Worm (Caenorhabditis elegans): Measurements from ENCODE around the gene T24D5.3.

- no peak for TF ChIP-seq F13H6.1 (tag; optimal IDR thresholded peaks at IDR 0.05)
- no peak for TF ChIP-seq K02D7.2 (tag; optimal IDR thresholded peaks at IDR 0.05)
- TF ChIP-seq ceh-9 (tag; optimal IDR thresholded peaks at IDR 0.05) = no peak
- TF ChIP-seq ama-1 (optimal IDR thresholded peaks at IDR 0.05) = no peak
- TF ChIP-seq ttx-3 (tag; optimal IDR thresholded peaks at IDR 0.05) = no peak
- TF ChIP-seq K09A11.1 (tag; optimal IDR thresholded peaks at IDR 0.05; ENCODE audit: insufficient read depth) = no peak
- no peak for TF ChIP-seq unc-55 (GFP tag; optimal IDR thresholded peaks at IDR 0.05)
- no peak for TF ChIP-seq pha-4 (tag; optimal IDR thresholded peaks at IDR 0.05)
- TF ChIP-seq unc-86 (tag; optimal IDR thresholded peaks at IDR 0.05) = no peak
- TF ChIP-seq tbx-7 (tag; optimal IDR thresholded peaks at IDR 0.05) = no peak
- TF ChIP-seq unc-3 (GFP tag; conservative IDR thresholded peaks at IDR 0.05) = no peak
- TF ChIP-seq unc-3 (tag; optimal IDR thresholded peaks at IDR 0.05) = no peak
Observed at ce11 chrX:12574473-12574872, 5.4 kb upstream of the T24D5.3 start, which contains the start of gene T24D5.1.

Data from whole organism, late embryonic.